Fruit fly (Drosophila melanogaster) whole organism, adult: ENCODE data around the gene CG3104.

Experiments used
- cnc ChIP-seq, 2 experiments: fragments of >200 bp; optimal IDR thresholded peaks; 2 replicates each; lab custom pipeline; 2017
- kay ChIP-seq: fragments of 200-800 bp; sonication (Bioruptor generic); peaks from one replicate; lab custom pipeline; 2016; ENCODE audit warnings: missing biosample characterization, missing genetic modification characterization, borderline replicate concordance

DNA sequence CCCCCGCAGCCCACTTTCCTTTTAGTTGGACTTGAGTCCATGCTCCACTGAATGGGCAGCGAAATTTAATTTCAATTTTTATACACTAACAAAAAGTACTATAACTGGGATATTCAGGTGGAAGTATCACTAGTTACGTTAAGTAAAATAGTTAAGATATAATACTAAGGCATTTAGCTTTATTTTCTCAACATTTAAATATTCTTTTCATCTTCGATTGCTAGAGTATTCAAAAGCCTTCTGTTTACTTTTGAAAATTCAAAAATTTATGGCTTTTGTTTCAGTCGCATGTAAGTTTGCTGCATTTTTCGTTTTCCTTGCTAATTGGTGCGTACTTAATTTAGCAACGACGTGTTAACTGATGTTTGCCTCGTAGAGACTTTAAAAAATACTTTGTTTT, 4.0 kb downstream of the CG3104 start:
- TF ChIP-seq cnc (optimal IDR thresholded peaks at IDR 0.05; lab: Kevin White, UChicago) (no peak), kay (GFP tag; lab: Kevin White, UChicago) (no peak)
